Worm (Caenorhabditis elegans) whole organism, young adult: ENCODE results near the gene M163.11.

Experiments
- B0261.1 ChIP-seq: sonication (generic microtip); optimal IDR thresholded peaks from 2 replicates; lab custom pipeline; 2016; ENCODE audit warnings: mild to moderate bottlenecking, missing genetic modification characterization, moderate library complexity, missing compliant biosample characterization
- C06A6.2 ChIP-seq: fragments of 200-800 bp; sonication (Bioruptor generic); conservative IDR thresholded peaks from 2 replicates; pipeline ENCODE4 v1.3.6; 2022; ENCODE audit warnings: missing genetic modification characterization, missing compliant biosample characterization
- F10E7.11 ChIP-seq: sonication (generic microtip); optimal IDR thresholded peaks from 2 replicates; lab custom pipeline; 2017; ENCODE audit warnings: mild to moderate bottlenecking, missing genetic modification characterization, moderate library complexity, missing compliant biosample characterization
- F22D6.2 ChIP-seq: sonication (generic microtip); optimal IDR thresholded peaks from 2 replicates; lab custom pipeline; 2016; ENCODE audit warnings: mild to moderate bottlenecking, missing genetic modification characterization, missing compliant biosample characterization
- F52B5.7 ChIP-seq: sonication (generic microtip); optimal IDR thresholded peaks from 2 replicates; lab custom pipeline; 2016; ENCODE audit warnings: mild to moderate bottlenecking, missing genetic modification characterization, missing compliant biosample characterization
- F57A8.1 ChIP-seq: fragments of 200-800 bp; sonication (Bioruptor generic); optimal IDR thresholded peaks from 2 replicates; lab custom pipeline; 2018; ENCODE audit warnings: mild to moderate bottlenecking, missing genetic modification characterization, moderate library complexity, missing compliant biosample characterization
- K11D2.4 ChIP-seq: fragments of 200-800 bp; sonication (Bioruptor generic); IDR thresholded peaks from 2 replicates; pipeline ENCODE4 v1.3.6; 2022; ENCODE audit warnings: missing genetic modification reagents, missing genetic modification characterization, missing compliant biosample characterization
- Y56A3A.18 ChIP-seq: fragments of 200-800 bp; sonication (Bioruptor generic); IDR thresholded peaks from 2 replicates; pipeline ENCODE4 v1.3.6; 2022; ENCODE audit warnings: missing genetic modification reagents, missing genetic modification characterization, missing compliant biosample characterization
- Y79H2A.3 ChIP-seq: fragments of 200-800 bp; sonication (Bioruptor generic); conservative IDR thresholded peaks from 2 replicates; pipeline ENCODE4 v1.3.6; 2022; ENCODE audit warnings: missing genetic modification reagents, missing genetic modification characterization, missing compliant biosample characterization
- ZK185.1 ChIP-seq: sonication (generic microtip); optimal IDR thresholded peaks from 2 replicates; lab custom pipeline; 2016; ENCODE audit warnings: mild to moderate bottlenecking, missing genetic modification characterization, missing compliant biosample characterization; ENCODE audit not compliant: poor library complexity, severe bottlenecking
- atf-7 ChIP-seq: sonication (generic microtip); optimal IDR thresholded peaks from 2 replicates; lab custom pipeline; 2017; ENCODE audit warnings: mild to moderate bottlenecking, missing genetic modification characterization, missing compliant biosample characterization
- athp-1 ChIP-seq: sonication (generic microtip); optimal IDR thresholded peaks from 2 replicates; lab custom pipeline; 2017; ENCODE audit warnings: mild to moderate bottlenecking, missing genetic modification characterization, missing compliant biosample characterization
- attf-5 ChIP-seq: fragments of 200-800 bp; sonication (Bioruptor generic); optimal IDR thresholded peaks from 2 replicates; lab custom pipeline; 2018; ENCODE audit warnings: mild to moderate bottlenecking, missing genetic modification characterization, missing compliant biosample characterization
- cebp-1 ChIP-seq, 2 experiments: fragments of 200-800 bp in 1 of 2; sonication (Bioruptor generic) in 1 of 2; sonication (generic microtip) in 1 of 2; IDR thresholded peaks in 1 of 2; optimal IDR thresholded peaks in 1 of 2; 2 replicates each; pipeline versions ENCODE4 v1.3.6 to Lab custom; 2017 to 2022; ENCODE audit warnings: missing compliant biosample characterization in 2 of 2, missing genetic modification characterization in 2 of 2, mild to moderate bottlenecking in 1 of 2, missing genetic modification reagents in 1 of 2, moderate library complexity in 1 of 2
- fkh-3 ChIP-seq: sonication (generic microtip); optimal IDR thresholded peaks from 2 replicates; lab custom pipeline; 2016; ENCODE audit warnings: mild to moderate bottlenecking, missing genetic modification characterization, missing compliant biosample characterization
- gei-17 ChIP-seq: fragments of 200-800 bp; sonication (Bioruptor generic); optimal IDR thresholded peaks from 2 replicates; lab custom pipeline; 2018; ENCODE audit warnings: mild to moderate bottlenecking, missing genetic modification characterization, missing compliant biosample characterization
- him-1 ChIP-seq: sonication (generic microtip); optimal IDR thresholded peaks from 2 replicates; lab custom pipeline; 2016; ENCODE audit warnings: missing genotype, missing genetic modification reagents, missing genetic modification characterization, missing compliant biosample characterization
- hlh-12 ChIP-seq: sonication (generic microtip); optimal IDR thresholded peaks from 2 replicates; lab custom pipeline; 2016; ENCODE audit warnings: missing genetic modification characterization, missing compliant biosample characterization
- hmg-1.2 ChIP-seq: fragments of 200-800 bp; sonication (Bioruptor generic); IDR thresholded peaks from 2 replicates; pipeline ENCODE4 v1.3.6; 2022; ENCODE audit warnings: missing genetic modification reagents, missing genetic modification characterization, missing compliant biosample characterization
- let-607 ChIP-seq, 2 experiments: fragments of 200-800 bp in 1 of 2; sonication (Bioruptor generic) in 1 of 2; sonication (generic microtip) in 1 of 2; optimal IDR thresholded peaks; 2 replicates each; lab custom pipeline; 2016 to 2018; ENCODE audit warnings: mild to moderate bottlenecking in 2 of 2, missing compliant biosample characterization in 2 of 2, missing genetic modification characterization in 2 of 2, moderate library complexity in 2 of 2, missing genotype in 1 of 2
- lin-26 ChIP-seq: fragments of 200-800 bp; sonication (Bioruptor generic); IDR thresholded peaks from 2 replicates; pipeline ENCODE4 v1.3.6; 2022; ENCODE audit warnings: missing genetic modification reagents, missing genetic modification characterization, missing compliant biosample characterization
- madf-8 ChIP-seq: fragments of 200-800 bp; sonication (Bioruptor generic); conservative IDR thresholded peaks from 2 replicates; pipeline ENCODE4 v1.3.6; 2022; ENCODE audit warnings: missing genetic modification reagents, missing genetic modification characterization, missing compliant biosample characterization
- mes-4 ChIP-seq: sonication (generic microtip); optimal IDR thresholded peaks from 2 replicates; lab custom pipeline; 2016; ENCODE audit warnings: missing genotype, missing genetic modification characterization, missing compliant biosample characterization
- nfyb-1 ChIP-seq: fragments of 200-800 bp; sonication (Bioruptor generic); IDR thresholded peaks from 2 replicates; pipeline ENCODE4 v1.3.6; 2022; ENCODE audit warnings: missing genetic modification reagents, missing genetic modification characterization, missing compliant biosample characterization
- nhr-120 ChIP-seq: fragments of 200-800 bp; sonication (Bioruptor generic); IDR thresholded peaks from 2 replicates; pipeline ENCODE4 v1.3.6; 2022; ENCODE audit warnings: missing genetic modification characterization, missing compliant biosample characterization
- nhr-27 ChIP-seq: fragments of 200-800 bp; sonication (Bioruptor generic); optimal IDR thresholded peaks from 2 replicates; lab custom pipeline; 2018; ENCODE audit warnings: mild to moderate bottlenecking, missing genetic modification characterization, moderate library complexity, missing compliant biosample characterization
- nhr-80 ChIP-seq: sonication (generic microtip); optimal IDR thresholded peaks from 2 replicates; lab custom pipeline; 2016; ENCODE audit warnings: missing genetic modification characterization, missing compliant biosample characterization
- nhr-90 ChIP-seq: sonication (generic microtip); optimal IDR thresholded peaks from 2 replicates; lab custom pipeline; 2016; ENCODE audit warnings: missing genotype, mild to moderate bottlenecking, missing genetic modification characterization, missing compliant biosample characterization
- pbrm-1 ChIP-seq: fragments of 200-800 bp; sonication (Bioruptor generic); IDR thresholded peaks from 2 replicates; pipeline ENCODE4 v1.3.6; 2022; ENCODE audit warnings: missing genetic modification reagents, missing genetic modification characterization, missing compliant biosample characterization
- pha-4 ChIP-seq: fragments of 150-350 bp; sonication (generic microtip); optimal IDR thresholded peaks from 2 replicates; lab custom pipeline; 2014; ENCODE audit warnings: missing biosample characterization, missing genetic modification reagents, missing genetic modification characterization
- rcor-1 ChIP-seq: fragments of 200-800 bp; sonication (Bioruptor generic); IDR thresholded peaks from 2 replicates; pipeline ENCODE4 v1.3.6; 2022; ENCODE audit warnings: missing genetic modification reagents, missing genetic modification characterization, missing compliant biosample characterization
- repo-1 ChIP-seq: sonication (generic microtip); optimal IDR thresholded peaks from 2 replicates; lab custom pipeline; 2017; ENCODE audit warnings: mild to moderate bottlenecking, missing genetic modification characterization, missing compliant biosample characterization
- rpc-1 ChIP-seq, 2 experiments: fragments of 150-350 bp in 1 of 2; sonication (generic microtip) in 1 of 2; optimal IDR thresholded peaks; 2 replicates each; lab custom pipeline; 2014 to 2018; ENCODE audit warnings: missing biosample characterization in 1 of 2, missing genetic modification characterization in 1 of 2, missing genetic modification reagents in 1 of 2, missing genotype in 1 of 2
- sdz-38 ChIP-seq: sonication (generic microtip); optimal IDR thresholded peaks from 2 replicates; lab custom pipeline; 2016; ENCODE audit warnings: missing genotype, missing genetic modification characterization, missing compliant biosample characterization
- snpc-3.4 ChIP-seq: sonication (generic microtip); optimal IDR thresholded peaks from 2 replicates; lab custom pipeline; 2017; ENCODE audit warnings: missing genetic modification characterization, mild to moderate bottlenecking, missing compliant biosample characterization, antibody characterized with exemption, moderate library complexity, missing genotype, missing genetic modification reagents
- snpc-4 ChIP-seq, 5 experiments: fragments of 150-350 bp in 1 of 5; sonication (generic microtip) in 4 of 5; optimal IDR thresholded peaks; 2 replicates each; lab custom pipeline; 2014 to 2018; ENCODE audit warnings: missing genetic modification characterization in 5 of 5, missing biosample characterization in 3 of 5, antibody characterized with exemption in 2 of 5, mild to moderate bottlenecking in 2 of 5, missing compliant biosample characterization in 2 of 5, missing genotype in 2 of 5, moderate library complexity in 2 of 5, missing genetic modification reagents in 1 of 5
- tbp1 ChIP-seq: fragments of 200-800 bp; sonication (Bioruptor generic); optimal IDR thresholded peaks from 2 replicates; lab custom pipeline; 2018; ENCODE audit warnings: mild to moderate bottlenecking, missing genetic modification characterization, missing compliant biosample characterization
- ztf-26 ChIP-seq: sonication (generic microtip); optimal IDR thresholded peaks from 2 replicates; lab custom pipeline; 2017; ENCODE audit warnings: missing genetic modification characterization, missing compliant biosample characterization
- ztf-3 ChIP-seq: fragments of 200-800 bp; sonication (Bioruptor generic); optimal IDR thresholded peaks from 2 replicates; lab custom pipeline; 2018; ENCODE audit warnings: mild to moderate bottlenecking, missing genetic modification characterization, missing compliant biosample characterization

Gene M163.11

ce11 chrX:14476625-14477257 lies 2.4 kb upstream of the M163.11 start (continued):
- TF ChIP-seq sdz-38 (tag; lab: Kevin White, UChicago) = no peak
- TF ChIP-seq hlh-12 (tag; lab: Kevin White, UChicago) = no peak
- peak; percentile 59 for TF ChIP-seq F22D6.2 (tag; lab: Kevin White, UChicago)
- TF ChIP-seq ztf-26 = peak; percentile 49
- TF ChIP-seq snpc-3.4 (tag; lab: Kevin White, UChicago) = peak; percentile 4
- TF ChIP-seq attf-5 (GFP tag; lab: Kevin White, UChicago) = peak; percentile 40
- TF ChIP-seq rcor-1 (GFP tag; lab: Robert Waterston, UW) = 0 out of 2 replicates have a peak, but pooled peaks have one; percentile 15
- no peak for TF ChIP-seq F52B5.7 (tag; lab: Kevin White, UChicago)
- TF ChIP-seq tbp1 (GFP tag; lab: Kevin White, UChicago) = peak; percentile 76
- peak; percentile 67 for TF ChIP-seq B0261.1 (tag; lab: Kevin White, UChicago)
- peak; percentile 59 for TF ChIP-seq hmg-1.2 (GFP tag; lab: Robert Waterston, UW)
- peak; percentile 33 to 41 for TF ChIP-seq let-607 (tag; optimal IDR thresholded peaks at IDR 0.05; lab: Kevin White, UChicago)
- no peak for TF ChIP-seq F10E7.11 (tag; lab: Kevin White, UChicago)
- peak; percentile 74 for TF ChIP-seq nfyb-1
- peak; percentile 14 for TF ChIP-seq nhr-80 (tag; lab: Kevin White, UChicago)
- 0 out of 2 replicates have a peak, but pooled peaks have one; percentile 10 for TF ChIP-seq C06A6.2
- peak; percentile 39 for TF ChIP-seq nhr-27 (tag; lab: Kevin White, UChicago)
- peak; percentile 89 for TF ChIP-seq snpc-4 (GFP tag; optimal IDR thresholded peaks at IDR 0.05; lab: Kevin White, UChicago)
- peak; percentile 97 to 100 (median 99) for TF ChIP-seq snpc-4 (tag; optimal IDR thresholded peaks at IDR 0.05; lab: Kevin White, UChicago)
- TF ChIP-seq pbrm-1 (GFP tag; lab: Robert Waterston, UW) = peak; percentile 73
- TF ChIP-seq Y56A3A.18 (GFP tag; lab: Robert Waterston, UW) = peak; percentile 60; the same call in 1 of the 2 replicates
- peak; percentile 94 for TF ChIP-seq ZK185.1 (tag; lab: Kevin White, UChicago)
- peak; percentile 27 for TF ChIP-seq athp-1
- peak; percentile 53; the same call in 1 of the 2 replicates for TF ChIP-seq K11D2.4
- TF ChIP-seq F57A8.1 (GFP tag; lab: Kevin White, UChicago) = no peak
- TF ChIP-seq ztf-3 (GFP tag; lab: Kevin White, UChicago) = peak; percentile 44
- TF ChIP-seq gei-17 = peak; percentile 65
- peak; percentile 83 for TF ChIP-seq repo-1 (tag; lab: Kevin White, UChicago)
- TF ChIP-seq mes-4 (tag; lab: Kevin White, UChicago) = no peak
- TF ChIP-seq lin-26 (GFP tag; lab: Robert Waterston, UW) = peak; percentile 63
- no peak for TF ChIP-seq Y79H2A.3 (GFP tag; lab: Robert Waterston, UW)
- TF ChIP-seq pha-4 = peak; percentile 6
- TF ChIP-seq him-1 (tag; lab: Kevin White, UChicago) = no peak
- TF ChIP-seq atf-7 (tag; lab: Kevin White, UChicago) = peak; percentile 51
- TF ChIP-seq nhr-120 (GFP tag; lab: Robert Waterston, UW) = 0 out of 2 replicates have a peak, but pooled peaks have one; percentile 71
- TF ChIP-seq nhr-90 = peak; percentile 64
- TF ChIP-seq madf-8 (GFP tag; lab: Robert Waterston, UW) = no peak
- TF ChIP-seq cebp-1 (GFP tag; IDR thresholded peaks at IDR 0.05; lab: Robert Waterston, UW) = peak; percentile 99
- peak; percentile 100 for TF ChIP-seq cebp-1 (tag; optimal IDR thresholded peaks at IDR 0.05; lab: Kevin White, UChicago)
- TF ChIP-seq rpc-1 (optimal IDR thresholded peaks at IDR 0.05; lab: Kevin White, UChicago) = peak; percentile 65
- TF ChIP-seq rpc-1 (tag; optimal IDR thresholded peaks at IDR 0.05; lab: Kevin White, UChicago) = peak; percentile 55
- no peak for TF ChIP-seq fkh-3 (tag; lab: Kevin White, UChicago)
